Worm (Caenorhabditis elegans) whole organism, early embryonic: ENCODE results near the gene hars-1.
A peak's percentile ranks its signal among the peaks of the same experiment; 100 is the strongest.

ENCODE experiments used
- B0310.2 ChIP-seq: sonication (generic microtip); optimal IDR thresholded peaks from 2 replicates; lab custom pipeline; 2016; ENCODE audit warnings: mild to moderate bottlenecking, missing genetic modification characterization, missing compliant biosample characterization
- F13C5.2 ChIP-seq: sonication (generic microtip); optimal IDR thresholded peaks from 2 replicates; lab custom pipeline; 2017; ENCODE audit warnings: mild to moderate bottlenecking, missing genetic modification characterization, inconsistent platforms, missing compliant biosample characterization
- aly-1 ChIP-seq: sonication (generic microtip); optimal IDR thresholded peaks from 2 replicates; lab custom pipeline; 2016; ENCODE audit warnings: missing genetic modification characterization, missing compliant biosample characterization
- ama-1 ChIP-seq: fragments of 150-350 bp; optimal IDR thresholded peaks from 2 replicates; lab custom pipeline; 2014
- ceh-13 ChIP-seq: fragments of 200-800 bp; sonication (Bioruptor generic); optimal IDR thresholded peaks from 2 replicates; lab custom pipeline; 2018; ENCODE audit warnings: mild to moderate bottlenecking, missing genetic modification characterization, missing compliant biosample characterization
- ceh-36 ChIP-seq: sonication (generic microtip); optimal IDR thresholded peaks from 2 replicates; lab custom pipeline; 2016; ENCODE audit warnings: missing genetic modification characterization, inconsistent platforms, missing compliant biosample characterization
- ets-7 ChIP-seq: sonication (generic microtip); optimal IDR thresholded peaks from 2 replicates; lab custom pipeline; 2016; ENCODE audit warnings: missing genotype, missing genetic modification characterization, missing compliant biosample characterization
- flt-1 ChIP-seq: fragments of 200-800 bp; sonication (Bioruptor generic); IDR thresholded peaks from 2 replicates; pipeline ENCODE4 v1.3.6; 2022; ENCODE audit warnings: missing genetic modification characterization, missing compliant biosample characterization
- hmbx-1 ChIP-seq: sonication (generic microtip); optimal IDR thresholded peaks from 2 replicates; lab custom pipeline; 2016; ENCODE audit warnings: mild to moderate bottlenecking, missing genetic modification characterization, missing compliant biosample characterization
- hmg-4 ChIP-seq: fragments of 200-800 bp; sonication (Bioruptor generic); optimal IDR thresholded peaks from 2 replicates; lab custom pipeline; 2018; ENCODE audit warnings: mild to moderate bottlenecking, missing genetic modification characterization, missing compliant biosample characterization
- hnd-1 ChIP-seq: sonication (generic microtip); optimal IDR thresholded peaks from 2 replicates; lab custom pipeline; 2016; ENCODE audit warnings: missing genetic modification characterization, missing compliant biosample characterization
- pes-1 ChIP-seq: fragments of 200-800 bp; sonication (Bioruptor generic); IDR thresholded peaks from 2 replicates; pipeline ENCODE4 v1.3.6; 2022; ENCODE audit warnings: missing genetic modification reagents, missing genetic modification characterization, missing compliant biosample characterization
- scrt-1 ChIP-seq: fragments of 200-800 bp; sonication (Bioruptor generic); IDR thresholded peaks from 2 replicates; pipeline ENCODE4 v1.3.6; 2022; ENCODE audit warnings: missing genetic modification characterization, missing compliant biosample characterization
- sea-1 ChIP-seq: fragments of 200-800 bp; sonication (Bioruptor generic); conservative IDR thresholded peaks from 2 replicates; pipeline ENCODE4 v1.3.6; 2022; ENCODE audit warnings: missing genetic modification characterization, missing compliant biosample characterization
- tbx-11 ChIP-seq: fragments of 200-800 bp; sonication (Bioruptor generic); IDR thresholded peaks from 2 replicates; pipeline ENCODE4 v1.3.6; 2022; ENCODE audit warnings: missing genetic modification characterization, missing compliant biosample characterization
- tbx-37 ChIP-seq: fragments of 200-800 bp; sonication (Bioruptor generic); conservative IDR thresholded peaks from 2 replicates; pipeline ENCODE4 v1.3.6; 2022; ENCODE audit warnings: missing genetic modification reagents, missing genetic modification characterization, missing compliant biosample characterization
- tra-4 ChIP-seq: sonication (generic microtip); optimal IDR thresholded peaks from 2 replicates; lab custom pipeline; 2017; ENCODE audit warnings: missing genetic modification characterization, missing compliant biosample characterization

Gene hars-1

ce11 chrIV:10820837-10821671, 37.7 kb upstream of the hars-1 start:
- TF ChIP-seq aly-1 (peak; percentile 46), hmg-4 (no peak), scrt-1 (GFP tag; lab: Robert Waterston, UW) (no peak), ets-7 (tag; lab: Kevin White, UChicago) (no peak)

ce11 chrIV:10821672-10822304, 37.0 kb upstream of the hars-1 start:
- TF ChIP-seq scrt-1 (GFP tag; lab: Robert Waterston, UW), result 0 out of 2 replicates have a peak, but pooled peaks have one; percentile 46
- TF ChIP-seq B0310.2 (tag; lab: Kevin White, UChicago), result no peak
- TF ChIP-seq aly-1, result no peak
- no peak for TF ChIP-seq ceh-36 (tag; lab: Kevin White, UChicago)
- peak; percentile 82 for TF ChIP-seq F13C5.2 (tag; lab: Kevin White, UChicago)
- no peak; the same call in 1 of the 2 replicates for TF ChIP-seq tbx-11 (GFP tag; lab: Robert Waterston, UW)
- TF ChIP-seq pes-1 (GFP tag; lab: Robert Waterston, UW), result no peak
- TF ChIP-seq flt-1 (GFP tag; lab: Robert Waterston, UW), result peak; percentile 2; the same call in 1 of the 2 replicates
- 0 out of 2 replicates have a peak, but pooled peaks have one; percentile 12 for TF ChIP-seq tbx-37 (GFP tag; lab: Robert Waterston, UW)
- TF ChIP-seq hmg-4, result peak; percentile 95
- TF ChIP-seq tra-4 (tag; lab: Kevin White, UChicago), result no peak
- TF ChIP-seq ama-1, result peak; percentile 43
- TF ChIP-seq sea-1 (GFP tag; lab: Robert Waterston, UW), result peak; percentile 49; the same call in 1 of the 2 replicates
- peak; percentile 46 for TF ChIP-seq ets-7 (tag; lab: Kevin White, UChicago)

DNA sequence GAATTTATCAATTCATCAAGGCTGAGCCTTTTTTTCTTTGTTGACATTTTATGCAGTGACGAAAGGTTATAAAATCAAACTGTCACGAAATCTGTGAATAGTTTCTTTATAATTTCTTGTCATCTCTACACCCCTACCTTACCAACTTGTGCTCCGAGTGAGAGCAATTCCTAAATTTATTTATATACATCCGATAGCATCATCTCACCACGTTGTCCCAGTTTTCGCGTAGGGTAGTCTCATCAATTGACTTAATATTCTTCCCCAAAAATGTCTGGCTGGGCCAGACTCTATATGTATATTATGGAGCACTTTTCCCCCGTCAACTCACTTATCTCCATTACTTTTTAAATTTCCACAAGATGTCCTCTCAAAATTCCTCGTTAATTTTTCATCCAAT, 33.4 kb upstream of the hars-1 start:
- TF ChIP-seq hnd-1 (tag; lab: Kevin White, UChicago), result no peak
- TF ChIP-seq sea-1 (GFP tag; lab: Robert Waterston, UW), result no peak
- TF ChIP-seq tra-4 (tag; lab: Kevin White, UChicago), result no peak
- TF ChIP-seq ets-7 (tag; lab: Kevin White, UChicago), result no peak
- no peak for TF ChIP-seq pes-1 (GFP tag; lab: Robert Waterston, UW)
- no peak for TF ChIP-seq F13C5.2 (tag; lab: Kevin White, UChicago)
- TF ChIP-seq ceh-36 (tag; lab: Kevin White, UChicago), result no peak

DNA sequence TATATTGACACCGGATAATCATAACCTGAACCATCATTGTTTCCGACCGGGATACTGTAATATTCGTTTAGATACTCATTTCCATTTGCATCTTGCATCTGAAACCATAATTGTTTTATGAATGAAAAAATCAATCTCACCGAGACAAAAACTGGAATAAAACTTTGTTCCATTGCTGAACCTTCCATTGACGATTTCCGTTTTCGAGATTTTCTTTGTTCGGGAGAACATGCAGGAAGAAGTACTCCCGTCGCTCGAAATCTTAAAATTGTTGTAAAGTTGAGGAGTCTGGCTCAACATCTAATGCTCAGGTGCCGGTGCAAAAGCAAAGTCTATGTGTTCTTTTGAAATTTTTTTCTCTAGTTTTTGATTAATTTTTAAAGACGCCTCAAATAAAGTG, 32.7 kb upstream of the hars-1 start:
- TF ChIP-seq ama-1 (peak; percentile 65), hmbx-1 (tag; lab: Kevin White, UChicago) (no peak)

- no peak for TF ChIP-seq ama-1
- TF ChIP-seq pes-1 (GFP tag; lab: Robert Waterston, UW), result no peak
- TF ChIP-seq sea-1 (GFP tag; lab: Robert Waterston, UW), result no peak
- TF ChIP-seq hmbx-1 (tag; lab: Kevin White, UChicago), result no peak
- TF ChIP-seq B0310.2 (tag; lab: Kevin White, UChicago), result no peak
- TF ChIP-seq hmg-4, result no peak
- TF ChIP-seq ets-7 (tag; lab: Kevin White, UChicago), result no peak
- TF ChIP-seq tbx-11 (GFP tag; lab: Robert Waterston, UW), result no peak
- TF ChIP-seq tra-4 (tag; lab: Kevin White, UChicago), result no peak
- no peak for TF ChIP-seq F13C5.2 (tag; lab: Kevin White, UChicago)
Observed at ce11 chrIV:10828049-10828448, 30.7 kb upstream of the hars-1 start, which contains the start of gene npax-3. Gene npax-3 (minus strand): TSS chrIV:10828149.

- TF ChIP-seq flt-1 (GFP tag; lab: Robert Waterston, UW) (no peak), pes-1 (GFP tag; lab: Robert Waterston, UW) (no peak), sea-1 (GFP tag; lab: Robert Waterston, UW) (no peak), scrt-1 (GFP tag; lab: Robert Waterston, UW) (no peak), tra-4 (tag; lab: Kevin White, UChicago) (no peak), F13C5.2 (tag; lab: Kevin White, UChicago) (no peak), B0310.2 (tag; lab: Kevin White, UChicago) (no peak), aly-1 (no peak), tbx-37 (GFP tag; lab: Robert Waterston, UW) (no peak), hnd-1 (tag; lab: Kevin White, UChicago) (no peak), hmbx-1 (tag; lab: Kevin White, UChicago) (no peak), tbx-11 (GFP tag; lab: Robert Waterston, UW) (no peak)
Observed at ce11 chrIV:10832148-10832547, 26.6 kb upstream of the hars-1 start, which contains the start of gene best-15. Gene best-15 (minus strand): TSS chrIV:10832248.

DNA sequence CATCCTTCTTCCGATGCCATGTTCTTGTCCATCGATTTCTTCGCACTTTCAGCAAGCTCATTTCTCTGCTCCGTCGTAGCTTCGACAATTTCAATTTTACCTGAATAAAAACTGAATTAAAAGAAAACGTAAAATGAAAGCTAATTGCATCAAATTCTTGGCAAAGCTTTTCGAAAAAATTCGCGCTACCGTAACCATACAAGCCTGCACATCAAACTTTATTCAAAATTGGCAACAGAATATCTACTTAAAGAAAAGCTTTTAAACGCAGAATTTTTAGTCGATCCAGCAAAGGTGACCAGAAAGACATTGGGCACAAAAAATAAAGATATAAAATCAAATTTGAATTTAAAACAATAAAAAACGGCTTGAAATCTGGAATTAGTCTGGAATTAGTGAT, 16.5 kb upstream of the hars-1 start:
- TF ChIP-seq tra-4 (tag; lab: Kevin White, UChicago), result no peak
- TF ChIP-seq scrt-1 (GFP tag; lab: Robert Waterston, UW), result no peak
- TF ChIP-seq sea-1 (GFP tag; lab: Robert Waterston, UW), result no peak
- no peak for TF ChIP-seq ets-7 (tag; lab: Kevin White, UChicago)
- no peak for TF ChIP-seq hmg-4
- TF ChIP-seq pes-1 (GFP tag; lab: Robert Waterston, UW), result no peak
- TF ChIP-seq ceh-13, result no peak
- no peak for TF ChIP-seq hnd-1 (tag; lab: Kevin White, UChicago)
- TF ChIP-seq hmbx-1 (tag; lab: Kevin White, UChicago), result no peak
- TF ChIP-seq flt-1 (GFP tag; lab: Robert Waterston, UW), result no peak
- no peak for TF ChIP-seq tbx-11 (GFP tag; lab: Robert Waterston, UW)
- no peak for TF ChIP-seq B0310.2 (tag; lab: Kevin White, UChicago)
- TF ChIP-seq F13C5.2 (tag; lab: Kevin White, UChicago), result no peak
